ENCODE assay signal across 3 fruit fly cellular contexts in genomic region chrX:11527088-11527635, dm6.
A peak's percentile ranks its signal among the peaks of the same experiment; 100 is the strongest.
TF ChIP-seq lines count a peak whose summit lies in the region.

No protein-coding gene starts in this region.

- TF ChIP-seq CTCF in whole organism, embryonic (GFP tag; optimal IDR thresholded peaks at IDR 0.05; lab: Kevin White, UChicago): no peak

TF ChIP-seq in whole organism, embryonic, 481 proteins besides CTCF, POLR2A, EP300 and RAD21 (continues in another document):
- no peak for TF ChIP-seq NfI (GFP tag; optimal IDR thresholded peaks at IDR 0.05; lab: Kevin White, UChicago)
- TF ChIP-seq sug (tag; optimal IDR thresholded peaks at IDR 0.05; lab: Kevin White, UChicago): no peak
- no peak for TF ChIP-seq Sox100B (GFP tag; optimal IDR thresholded peaks at IDR 0.05; lab: Kevin White, UChicago)
- no peak for TF ChIP-seq Max (GFP tag; optimal IDR thresholded peaks at IDR 0.05; lab: Kevin White, UChicago)
- no peak for TF ChIP-seq org-1 (GFP tag; optimal IDR thresholded peaks at IDR 0.05; lab: Kevin White, UChicago)
- no peak for TF ChIP-seq CG31224 (GFP tag; IDR thresholded peaks at IDR 0.05; lab: Robert Waterston, UW)
- TF ChIP-seq nmo (GFP tag; optimal IDR thresholded peaks at IDR 0.05; lab: Kevin White, UChicago): no peak
- no peak for TF ChIP-seq bab2 (GFP tag; optimal IDR thresholded peaks at IDR 0.05; lab: Kevin White, UChicago)
- TF ChIP-seq Usf (GFP tag; optimal IDR thresholded peaks at IDR 0.05; lab: Kevin White, UChicago): no peak
- no peak for TF ChIP-seq trh (GFP tag; optimal IDR thresholded peaks at IDR 0.05; lab: Kevin White, UChicago)
- TF ChIP-seq CG14710 (tag; optimal IDR thresholded peaks at IDR 0.05; lab: Kevin White, UChicago): no peak
- no peak for TF ChIP-seq hth (optimal IDR thresholded peaks at IDR 0.05; lab: Kevin White, UChicago)
- no peak for TF ChIP-seq Tbp (GFP tag; optimal IDR thresholded peaks at IDR 0.05; lab: Kevin White, UChicago)
- TF ChIP-seq Xbp1 (GFP tag; optimal IDR thresholded peaks at IDR 0.05; lab: Kevin White, UChicago): no peak
- TF ChIP-seq so (GFP tag; IDR thresholded peaks at IDR 0.05; lab: Robert Waterston, UW): no peak
- TF ChIP-seq pros (GFP tag; optimal IDR thresholded peaks at IDR 0.05; lab: Kevin White, UChicago): peak; percentile 3
- TF ChIP-seq fd64A (GFP tag; optimal IDR thresholded peaks at IDR 0.05; lab: Kevin White, UChicago): no peak
- no peak for TF ChIP-seq abd-A (tag; optimal IDR thresholded peaks at IDR 0.05; lab: Kevin White, UChicago)
- no peak for TF ChIP-seq Fer1 (GFP tag; optimal IDR thresholded peaks at IDR 0.05; lab: Kevin White, UChicago)
- TF ChIP-seq schlank (tag; optimal IDR thresholded peaks at IDR 0.05; lab: Kevin White, UChicago): no peak
- peak; percentile 1 for TF ChIP-seq phol (tag; optimal IDR thresholded peaks at IDR 0.05; lab: Kevin White, UChicago)
- no peak for TF ChIP-seq CG9215 (GFP tag; IDR thresholded peaks at IDR 0.05; lab: Robert Waterston, UW)
- TF ChIP-seq Myb (GFP tag; optimal IDR thresholded peaks at IDR 0.05; lab: Kevin White, UChicago): no peak
- no peak for TF ChIP-seq sqz (GFP tag; optimal IDR thresholded peaks at IDR 0.05; lab: Kevin White, UChicago)
- no peak for TF ChIP-seq CG10147 (GFP tag; optimal IDR thresholded peaks at IDR 0.05; lab: Kevin White, UChicago)
- TF ChIP-seq Lhr (GFP tag; optimal IDR thresholded peaks at IDR 0.05; lab: Kevin White, UChicago): no peak
- TF ChIP-seq CG42726 (GFP tag; IDR thresholded peaks at IDR 0.05; lab: Robert Waterston, UW; ENCODE audit: partially characterized antibody): no peak
- TF ChIP-seq caup (GFP tag; optimal IDR thresholded peaks at IDR 0.05; lab: Kevin White, UChicago; ENCODE audit: severe bottlenecking): no peak
- no peak for TF ChIP-seq prd (optimal IDR thresholded peaks at IDR 0.05; lab: Kevin White, UChicago)
- TF ChIP-seq prd (GFP tag; IDR thresholded peaks at IDR 0.05; lab: Robert Waterston, UW): 0 out of 3 replicates have a peak, but pooled peaks have one; percentile 8
- no peak for TF ChIP-seq CG7271 (tag; optimal IDR thresholded peaks at IDR 0.05; lab: Kevin White, UChicago)
- no peak for TF ChIP-seq slbo (GFP tag; IDR thresholded peaks at IDR 0.05; lab: Robert Waterston, UW)

TF ChIP-seq in whole organism, pupa, 21 proteins besides CTCF, POLR2A, EP300 and RAD21:
- TF ChIP-seq Pif1A (GFP tag; optimal IDR thresholded peaks at IDR 0.05; lab: Kevin White, UChicago) (no peak), EcR (GFP tag; optimal IDR thresholded peaks at IDR 0.05; lab: Kevin White, UChicago) (peak; percentile 11), Ets98B (GFP tag; IDR thresholded peaks at IDR 0.05; lab: Robert Waterston, UW) (no peak), CG13204 (GFP tag; optimal IDR thresholded peaks at IDR 0.05; lab: Kevin White, UChicago) (no peak), CG17806 (tag; optimal IDR thresholded peaks at IDR 0.05; lab: Kevin White, UChicago) (no peak)

TF ChIP-seq in whole organism, wandering third instar larva, 38 proteins besides CTCF, POLR2A, EP300 and RAD21:
- no peak for TF ChIP-seq rgr (GFP tag; optimal IDR thresholded peaks at IDR 0.05; lab: Kevin White, UChicago)
- no peak for TF ChIP-seq Mio (GFP tag; optimal IDR thresholded peaks at IDR 0.05; lab: Kevin White, UChicago)
- TF ChIP-seq Vsx2 (GFP tag; optimal IDR thresholded peaks at IDR 0.05; lab: Kevin White, UChicago; ENCODE audit: partially characterized antibody): peak; percentile 35
